Fruit fly (Drosophila melanogaster): Measurements from ENCODE around the gene B9d1.

The B9d1 gene

dm6 chr3R:15473360-15473938 is 8.3 kb upstream of the B9d1 start (continued):
- TF ChIP-seq peb (GFP tag; IDR thresholded peaks at IDR 0.05) = no peak
- TF ChIP-seq CG3995 (GFP tag; optimal IDR thresholded peaks at IDR 0.05) = peak; percentile 79
- TF ChIP-seq gro (GFP tag; optimal IDR thresholded peaks at IDR 0.05) = no peak
- no peak for TF ChIP-seq prd (optimal IDR thresholded peaks at IDR 0.05)
- no peak for TF ChIP-seq prd (GFP tag; IDR thresholded peaks at IDR 0.05)
- no peak for TF ChIP-seq trem (tag; optimal IDR thresholded peaks at IDR 0.05)
- 0 out of 2 replicates have a peak, but pooled peaks have one; percentile 10 for TF ChIP-seq amos (GFP tag; IDR thresholded peaks at IDR 0.05; ENCODE audit: partially characterized antibody)
- TF ChIP-seq GATAe (GFP tag; conservative IDR thresholded peaks at IDR 0.05) = no peak
- TF ChIP-seq dan (GFP tag; IDR thresholded peaks at IDR 0.05) = no peak
- TF ChIP-seq CG2678 (tag; optimal IDR thresholded peaks at IDR 0.05) = no peak
- TF ChIP-seq dm (GFP tag; optimal IDR thresholded peaks at IDR 0.05) = no peak
- peak; percentile 70 for TF ChIP-seq CG12769 (tag; optimal IDR thresholded peaks at IDR 0.05)
- TF ChIP-seq Atf6 (GFP tag; IDR thresholded peaks at IDR 0.05) = no peak
- TF ChIP-seq NC2α (GFP tag; optimal IDR thresholded peaks at IDR 0.05) = no peak
- TF ChIP-seq CG3726 (GFP tag; IDR thresholded peaks at IDR 0.05) = no peak
- peak; percentile 27 for TF ChIP-seq zen (tag; optimal IDR thresholded peaks at IDR 0.05)
- no peak for TF ChIP-seq eyg (GFP tag; optimal IDR thresholded peaks at IDR 0.05)
- peak; percentile 58; the same call in 1 of the 3 replicates for TF ChIP-seq CG2199 (GFP tag; IDR thresholded peaks at IDR 0.05)
- no peak for TF ChIP-seq HLHmδ (GFP tag; optimal IDR thresholded peaks at IDR 0.05)
- no peak for TF ChIP-seq CG30431 (GFP tag; optimal IDR thresholded peaks at IDR 0.05)
- no peak for TF ChIP-seq CG13123 (GFP tag; optimal IDR thresholded peaks at IDR 0.05)

DNA sequence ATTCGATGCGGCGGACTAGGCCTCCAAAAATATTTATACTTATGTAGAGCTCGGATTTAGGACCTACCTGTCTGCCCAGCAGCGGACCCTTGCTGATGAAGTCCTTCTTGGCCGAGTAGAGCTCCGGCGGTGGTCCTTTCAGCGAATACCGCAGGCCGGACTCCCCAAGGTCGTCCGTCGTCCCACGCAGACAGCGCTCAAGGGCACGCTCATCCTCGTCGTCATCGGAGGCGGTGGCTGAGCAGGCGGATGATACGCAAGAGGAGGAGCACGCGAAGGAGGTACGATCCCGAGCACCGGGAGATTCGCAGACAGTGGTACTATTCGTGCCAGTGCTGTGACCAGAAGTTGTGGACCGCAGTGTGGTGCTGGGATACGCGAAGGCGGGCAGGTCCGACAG is 6.9 kb upstream of the B9d1 start:
- peak; percentile 51 for TF ChIP-seq sens (GFP tag)
- TF ChIP-seq Med (GFP tag) = peak; percentile 56
- TF ChIP-seq ranshi (GFP tag; IDR thresholded peaks at IDR 0.05) = 0 out of 2 replicates have a peak, but pooled peaks have one; percentile 8
- no peak for TF ChIP-seq CG11247 (GFP tag; IDR thresholded peaks at IDR 0.05)
- no peak for TF ChIP-seq Taf1 (GFP tag; IDR thresholded peaks at IDR 0.05)
- no peak for TF ChIP-seq CG7271 (tag; optimal IDR thresholded peaks at IDR 0.05)
- TF ChIP-seq Dbx (GFP tag; IDR thresholded peaks at IDR 0.05) = 0 out of 3 replicates have a peak, but pooled peaks have one; percentile 10

DNA sequence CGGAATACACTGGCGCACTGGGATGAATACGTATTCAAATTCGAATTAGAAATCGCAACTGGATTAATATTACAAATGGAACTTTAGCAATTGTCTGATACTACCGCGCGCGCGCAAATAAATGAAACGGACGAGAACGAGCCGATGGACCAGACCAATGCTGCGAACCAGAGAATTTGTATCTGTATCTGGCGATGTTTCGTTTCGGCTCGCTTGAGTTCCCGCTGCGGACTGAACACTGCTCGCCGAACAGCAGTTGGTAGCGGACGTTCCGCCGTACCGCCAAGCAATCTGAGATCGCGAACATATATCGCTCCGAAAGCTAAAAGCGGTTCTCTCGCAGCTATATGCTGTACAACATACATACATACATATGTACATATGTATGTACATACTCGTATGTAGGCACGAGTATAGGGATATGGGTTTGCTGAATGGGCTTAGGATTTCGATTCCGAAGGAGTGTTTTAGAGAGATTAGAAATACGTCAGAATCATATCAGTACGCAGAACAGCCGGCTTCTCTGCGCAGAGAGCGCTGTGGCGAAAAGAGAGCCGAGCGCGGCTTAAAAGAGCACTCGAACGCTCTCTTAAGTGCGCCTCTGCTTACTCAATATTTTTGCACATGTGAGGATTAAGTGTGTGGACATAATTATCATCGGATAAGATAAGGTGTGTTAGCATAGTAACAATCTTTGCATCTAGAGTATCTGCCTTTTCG is 5.6 kb upstream of the B9d1 start, which contains the start of gene AdamTS-A:
Gene AdamTS-A (minus strand): TSS at position 221 of the 720 bp plus-strand sequence.
- TF ChIP-seq Ets65A (GFP tag) (no peak), en (GFP tag; optimal IDR thresholded peaks at IDR 0.05) (no peak), vfl (GFP tag; optimal IDR thresholded peaks at IDR 0.05) (no peak), vnd (GFP tag; IDR thresholded peaks at IDR 0.05; ENCODE audit: partially characterized antibody) (no peak), CG10274 (GFP tag; optimal IDR thresholded peaks at IDR 0.05) (no peak), Myb (GFP tag; optimal IDR thresholded peaks at IDR 0.05) (no peak), B-H2 (GFP tag; optimal IDR thresholded peaks at IDR 0.05) (no peak), CG31388 (GFP tag; optimal IDR thresholded peaks at IDR 0.05) (no peak), p53 (GFP tag; optimal IDR thresholded peaks at IDR 0.05) (no peak), CG34224 (GFP tag; IDR thresholded peaks at IDR 0.05; ENCODE audit: partially characterized antibody) (0 out of 3 replicates have a peak, but pooled peaks have one; percentile 31), CG17361 (GFP tag; IDR thresholded peaks at IDR 0.05) (no peak), CG2199 (GFP tag; IDR thresholded peaks at IDR 0.05) (peak; percentile 82), CG2116 (GFP tag; optimal IDR thresholded peaks at IDR 0.05) (no peak), CG4360 (GFP tag; IDR thresholded peaks at IDR 0.05) (no peak), CTCF (GFP tag; optimal IDR thresholded peaks at IDR 0.05) (no peak), dmrt11E (tag; optimal IDR thresholded peaks at IDR 0.05) (no peak), CG12769 (tag; optimal IDR thresholded peaks at IDR 0.05) (peak; percentile 43), CG15696 (tag; optimal IDR thresholded peaks at IDR 0.05) (no peak), CG3281 (GFP tag; optimal IDR thresholded peaks at IDR 0.05) (no peak), pros (GFP tag; optimal IDR thresholded peaks at IDR 0.05) (no peak), az2 (GFP tag; optimal IDR thresholded peaks at IDR 0.05) (no peak), CG12155 (GFP tag; optimal IDR thresholded peaks at IDR 0.05) (no peak), her (GFP tag; optimal IDR thresholded peaks at IDR 0.05) (no peak), CG30020 (tag; optimal IDR thresholded peaks at IDR 0.05) (no peak)
